Worm (Caenorhabditis elegans): ENCODE results near the gene his-37.

his-37 gene

ce11 chrV:9546860-9547269 lies at the start of gene his-37 (continued):
- TF ChIP-seq ces-1 (GFP tag; optimal IDR thresholded peaks at IDR 0.05) (peak; percentile 2), alr-1 (tag; optimal IDR thresholded peaks at IDR 0.05; ENCODE audit: borderline replicate concordance) (no peak), aha-1 (tag; optimal IDR thresholded peaks at IDR 0.05) (peak; percentile 47), nhr-237 (tag; optimal IDR thresholded peaks at IDR 0.05) (peak; percentile 97), snpc-4 (tag; optimal IDR thresholded peaks at IDR 0.05) (peak; percentile 93), lin-35 (GFP tag; optimal IDR thresholded peaks at IDR 0.05) (peak; percentile 89 to 95), ama-1 (optimal IDR thresholded peaks at IDR 0.05) (peak; percentile 90), nhr-77 (tag; optimal IDR thresholded peaks at IDR 0.05) (peak; percentile 99), sox-4 (tag; optimal IDR thresholded peaks at IDR 0.05) (peak; percentile 97), egl-27 (tag; optimal IDR thresholded peaks at IDR 0.05) (peak; percentile 83), nhr-76 (tag; optimal IDR thresholded peaks at IDR 0.05) (peak; percentile 94), ets-5 (GFP tag; IDR thresholded peaks at IDR 0.05) (no peak), lin-13 (GFP tag; optimal IDR thresholded peaks at IDR 0.05) (peak; percentile 98), unc-130 (tag; optimal IDR thresholded peaks at IDR 0.05) (peak; percentile 99), ceh-90 (tag; optimal IDR thresholded peaks at IDR 0.05) (peak; percentile 22), elt-2 (tag; optimal IDR thresholded peaks at IDR 0.05) (peak; percentile 92), nhr-19 (GFP tag; conservative IDR thresholded peaks at IDR 0.05) (peak; percentile 99), fkh-4 (tag; optimal IDR thresholded peaks at IDR 0.05; ENCODE audit: borderline replicate concordance) (peak; percentile 79), vab-15 (tag; optimal IDR thresholded peaks at IDR 0.05) (peak; percentile 74), fkh-10 (GFP tag; optimal IDR thresholded peaks at IDR 0.05) (peak; percentile 99), tlp-1 (tag; optimal IDR thresholded peaks at IDR 0.05) (no peak), lsy-2 (tag; optimal IDR thresholded peaks at IDR 0.05) (peak; percentile 95 to 97), unc-86 (tag; optimal IDR thresholded peaks at IDR 0.05) (peak; percentile 98), nhr-85 (tag) (peak; percentile 99), jun-1 (tag; optimal IDR thresholded peaks at IDR 0.05) (peak; percentile 99), zag-1 (tag; optimal IDR thresholded peaks at IDR 0.05) (peak; percentile 91), hlh-4 (tag; optimal IDR thresholded peaks at IDR 0.05) (no peak), nhr-90 (tag; optimal IDR thresholded peaks at IDR 0.05; ENCODE audit: poor library complexity) (peak; percentile 99), fos-1 (tag; optimal IDR thresholded peaks at IDR 0.05) (peak; percentile 97), irx-1 (tag; optimal IDR thresholded peaks at IDR 0.05) (peak; percentile 95), tbx-2 (tag; optimal IDR thresholded peaks at IDR 0.05) (peak; percentile 98), mef-2 (tag; optimal IDR thresholded peaks at IDR 0.05) (peak; percentile 92), snu-23 (GFP tag; optimal IDR thresholded peaks at IDR 0.05) (peak; percentile 99)

- TF ChIP-seq nhr-11 (tag; optimal IDR thresholded peaks at IDR 0.05) (no peak), efl-3 (GFP tag; optimal IDR thresholded peaks at IDR 0.05) (no peak), nhr-71 (tag; optimal IDR thresholded peaks at IDR 0.05) (no peak), dsc-1 (tag; optimal IDR thresholded peaks at IDR 0.05) (no peak), C04F5.9 (tag; optimal IDR thresholded peaks at IDR 0.05) (no peak), snpc-4 (tag; optimal IDR thresholded peaks at IDR 0.05) (no peak), Y116A8C.19 (tag; optimal IDR thresholded peaks at IDR 0.05; ENCODE audit: borderline replicate concordance) (no peak), blmp-1 (tag; optimal IDR thresholded peaks at IDR 0.05) (peak; percentile 3)
These were observed 47.6 kb upstream of the his-37 start for ce11 chrV:9499295-9499694.

ce11 chrV:9500826-9501451 lies 46.0 kb upstream of the his-37 start, which contains the start of gene swt-5:
Gene swt-5, plus strand, starts transcription at chrV:9501401.
- TF ChIP-seq pax-3 (tag; optimal IDR thresholded peaks at IDR 0.05) (no peak), dsc-1 (tag; optimal IDR thresholded peaks at IDR 0.05) (no peak), ceh-90 (tag; optimal IDR thresholded peaks at IDR 0.05) (no peak), hpl-2 (GFP tag; optimal IDR thresholded peaks at IDR 0.05) (no peak), unc-130 (tag; optimal IDR thresholded peaks at IDR 0.05) (no peak), pqm-1 (tag; optimal IDR thresholded peaks at IDR 0.05) (no peak), egl-13 (tag; optimal IDR thresholded peaks at IDR 0.05) (no peak), mdl-1 (tag; optimal IDR thresholded peaks at IDR 0.05) (no peak), efl-3 (GFP tag; optimal IDR thresholded peaks at IDR 0.05) (no peak), mab-9 (GFP tag; IDR thresholded peaks at IDR 0.05) (no peak), dpl-1 (GFP tag; optimal IDR thresholded peaks at IDR 0.05) (no peak), unc-98 (GFP tag; IDR thresholded peaks at IDR 0.05) (no peak), ztf-4 (tag; optimal IDR thresholded peaks at IDR 0.05) (no peak), swsn-7 (tag; optimal IDR thresholded peaks at IDR 0.05) (no peak), lin-14 (GFP tag; optimal IDR thresholded peaks at IDR 0.05) (no peak), C16A3.4 (tag; optimal IDR thresholded peaks at IDR 0.05) (no peak), zag-1 (tag; optimal IDR thresholded peaks at IDR 0.05) (no peak)
